Worm (Caenorhabditis elegans): ENCODE results near the gene B0361.4.

B0361.4 gene

ce11 chrIII:7278491-7278890 lies 19.7 kb downstream of the B0361.4 start (continued):
- TF ChIP-seq vab-7 (GFP tag; IDR thresholded peaks at IDR 0.05) (peak; percentile 63), hif-1 (tag; optimal IDR thresholded peaks at IDR 0.05) (peak in 1 of 2 experiments; percentile 61), mxl-3 (GFP tag; optimal IDR thresholded peaks at IDR 0.05) (peak; percentile 16), dve-1 (tag; optimal IDR thresholded peaks at IDR 0.05; ENCODE audit: insufficient read depth) (peak; percentile 96), F26F4.8 (GFP tag; conservative IDR thresholded peaks at IDR 0.05) (0 out of 2 replicates have a peak, but pooled peaks have one; percentile 42), daf-8 (GFP tag; IDR thresholded peaks at IDR 0.05) (no peak), snpc-1.2 (GFP tag; IDR thresholded peaks at IDR 0.05) (0 out of 2 replicates have a peak, but pooled peaks have one; percentile 30), lin-39 (tag; optimal IDR thresholded peaks at IDR 0.05) (no peak), tra-1 (GFP tag; IDR thresholded peaks at IDR 0.05) (peak; percentile 79; the same call in 1 of the 2 replicates), zfp-2 (tag; optimal IDR thresholded peaks at IDR 0.05) (peak; percentile 14), zag-1 (tag; optimal IDR thresholded peaks at IDR 0.05) (no peak), hlh-11 (tag; optimal IDR thresholded peaks at IDR 0.05) (peak; percentile 61), mes-2 (tag; optimal IDR thresholded peaks at IDR 0.05; ENCODE audit: poor library complexity, severe bottlenecking) (peak; percentile 59), gei-8 (GFP tag; optimal IDR thresholded peaks at IDR 0.05) (peak; percentile 37), R02D3.7 (tag; optimal IDR thresholded peaks at IDR 0.05) (no peak), cey-2 (tag; optimal IDR thresholded peaks at IDR 0.05; ENCODE audit: borderline replicate concordance, insufficient read depth) (no peak), lsy-2 (tag; optimal IDR thresholded peaks at IDR 0.05) (peak in 1 of 2 experiments; percentile 89), set-16 (GFP tag; IDR thresholded peaks at IDR 0.05) (no peak), nhr-77 (tag; optimal IDR thresholded peaks at IDR 0.05) (peak; percentile 90), zip-2 (tag; optimal IDR thresholded peaks at IDR 0.05) (peak; percentile 89), lin-1 (GFP tag; IDR thresholded peaks at IDR 0.05) (peak; percentile 84), unc-130 (GFP tag; optimal IDR thresholded peaks at IDR 0.05) (no peak), daf-19 (GFP tag; conservative IDR thresholded peaks at IDR 0.05) (0 out of 2 replicates have a peak, but pooled peaks have one; percentile 48), ceh-20 (GFP tag; IDR thresholded peaks at IDR 0.05) (0 out of 2 replicates have a peak, but pooled peaks have one; percentile 31), T20F7.1 (GFP tag; optimal IDR thresholded peaks at IDR 0.05) (peak; percentile 87), nhr-111 (GFP tag; optimal IDR thresholded peaks at IDR 0.05) (no peak), dmd-9 (GFP tag; IDR thresholded peaks at IDR 0.05) (peak; percentile 67; the same call in 1 of the 2 replicates), nhr-102 (tag; optimal IDR thresholded peaks at IDR 0.05) (peak; percentile 83), lir-3 (tag; optimal IDR thresholded peaks at IDR 0.05) (peak; percentile 4), nhr-6 (tag; optimal IDR thresholded peaks at IDR 0.05) (no peak), nhr-25 (tag; optimal IDR thresholded peaks at IDR 0.05; ENCODE audit: borderline replicate concordance, insufficient read depth) (no peak), D1046.2 (GFP tag; IDR thresholded peaks at IDR 0.05) (peak; percentile 45; the same call in 1 of the 2 replicates), ZK546.5 (tag; optimal IDR thresholded peaks at IDR 0.05) (no peak), tag-97 (GFP tag; IDR thresholded peaks at IDR 0.05) (no peak), skn-1 (tag; optimal IDR thresholded peaks at IDR 0.05) (no peak), Y75B8A.6 (GFP tag; IDR thresholded peaks at IDR 0.05) (no peak; the same call in 1 of the 2 replicates), ama-1 (optimal IDR thresholded peaks at IDR 0.05) (no peak), egl-43 (GFP tag; IDR thresholded peaks at IDR 0.05) (no peak; the same call in 1 of the 2 replicates), mxl-2 (GFP tag; conservative IDR thresholded peaks at IDR 0.05) (no peak), ztf-7 (tag; optimal IDR thresholded peaks at IDR 0.05) (peak; percentile 89), F49E8.2 (tag; optimal IDR thresholded peaks at IDR 0.05; ENCODE audit: borderline replicate concordance) (no peak), T26A8.4 (GFP tag; IDR thresholded peaks at IDR 0.05) (peak; percentile 87), ztf-11 (tag; optimal IDR thresholded peaks at IDR 0.05) (no peak), nhr-237 (tag; optimal IDR thresholded peaks at IDR 0.05) (no peak), aly-2 (tag; optimal IDR thresholded peaks at IDR 0.05) (no peak), pha-4 (GFP tag; IDR thresholded peaks at IDR 0.05) (no peak), pha-4 (tag; optimal IDR thresholded peaks at IDR 0.05) (no peak), ceh-62 (tag; optimal IDR thresholded peaks at IDR 0.05) (no peak), ceh-32 (tag; optimal IDR thresholded peaks at IDR 0.05; ENCODE audit: poor library complexity) (no peak), ceh-82 (tag; optimal IDR thresholded peaks at IDR 0.05) (no peak), jun-1 (tag; optimal IDR thresholded peaks at IDR 0.05) (peak; percentile 60)
